Fruit fly (Drosophila melanogaster) whole organism, embryonic: ENCODE measurements around the gene CG5902.

ENCODE experiments used
- Ada2b ChIP-seq: fragments of 200-800 bp; sonication (Bioruptor generic); IDR thresholded peaks from 2 replicates; pipeline ENCODE4 v1.3.6; 2022; ENCODE audit warnings: missing biosample characterization, missing genetic modification characterization
- Aef1 ChIP-seq: fragments of 200-800 bp; sonication (Bioruptor generic); IDR thresholded peaks from 3 replicates; pipeline ENCODE4 v1.3.6; 2022; ENCODE audit warnings: missing biosample characterization, missing genetic modification characterization
- Asciz ChIP-seq: fragments of 200-800 bp; sonication (Bioruptor generic); optimal IDR thresholded peaks from 2 replicates; lab custom pipeline; 2017; ENCODE audit warnings: missing biosample characterization, mild to moderate bottlenecking, missing genetic modification characterization, missing genetic modification reagents
- Atf3 ChIP-seq: fragments of 200-800 bp; sonication (Bioruptor generic); optimal IDR thresholded peaks from 3 replicates; lab custom pipeline; 2016; ENCODE audit warnings: missing biosample characterization, missing genetic modification characterization
- BEAF-32 ChIP-seq: fragments of 200-800 bp; sonication (Bioruptor generic); optimal IDR thresholded peaks from 3 replicates; lab custom pipeline; 2017; ENCODE audit warnings: missing biosample characterization, missing genetic modification characterization, mild to moderate bottlenecking, moderate library complexity, missing genetic modification reagents
- CG10147 ChIP-seq: fragments of 200-800 bp; sonication (Bioruptor generic); optimal IDR thresholded peaks from 2 replicates; lab custom pipeline; 2019; ENCODE audit warnings: missing biosample characterization, mild to moderate bottlenecking, missing genetic modification characterization, moderate library complexity
- CG10543 ChIP-seq: fragments of 200-800 bp; sonication (Bioruptor generic); optimal IDR thresholded peaks from 3 replicates; lab custom pipeline; 2017; ENCODE audit warnings: missing biosample characterization, mild to moderate bottlenecking, missing genetic modification characterization, moderate library complexity
- CG13123 ChIP-seq: fragments of 200-800 bp; sonication (Bioruptor generic); optimal IDR thresholded peaks from 2 replicates; lab custom pipeline; 2016; ENCODE audit warnings: missing biosample characterization, missing genetic modification characterization
- CG13775 ChIP-seq: fragments of 200-800 bp; sonication (Bioruptor generic); optimal IDR thresholded peaks from 3 replicates; lab custom pipeline; 2017; ENCODE audit warnings: missing biosample characterization, mild to moderate bottlenecking, missing genetic modification characterization
- CG1602 ChIP-seq: fragments of 200-800 bp; sonication (Bioruptor generic); optimal IDR thresholded peaks from 3 replicates; lab custom pipeline; 2016; ENCODE audit warnings: missing biosample characterization, missing genetic modification characterization
- CG17802 ChIP-seq: fragments of 200-800 bp; sonication (Bioruptor generic); optimal IDR thresholded peaks from 2 replicates; lab custom pipeline; 2018; ENCODE audit warnings: missing biosample characterization, mild to moderate bottlenecking, missing genetic modification characterization, moderate library complexity
- CG17912 ChIP-seq: fragments of 200-800 bp; sonication (Bioruptor generic); optimal IDR thresholded peaks from 2 replicates; lab custom pipeline; 2018; ENCODE audit warnings: missing biosample characterization, mild to moderate bottlenecking, missing genetic modification characterization
- CG2120 ChIP-seq: fragments of 200-800 bp; sonication (Bioruptor generic); optimal IDR thresholded peaks from 3 replicates; lab custom pipeline; 2016; ENCODE audit warnings: missing biosample characterization, missing genetic modification characterization
- CG31365 ChIP-seq: fragments of 200-800 bp; sonication (Bioruptor generic); optimal IDR thresholded peaks from 2 replicates; lab custom pipeline; 2018; ENCODE audit warnings: missing biosample characterization, mild to moderate bottlenecking, missing genetic modification characterization
- CG31388 ChIP-seq: fragments of 200-800 bp; sonication (Bioruptor generic); optimal IDR thresholded peaks from 2 replicates; lab custom pipeline; 2016; ENCODE audit warnings: missing biosample characterization, missing genetic modification characterization
- CG33213 ChIP-seq: fragments of 200-800 bp; sonication (Bioruptor generic); optimal IDR thresholded peaks from 3 replicates; lab custom pipeline; 2016; ENCODE audit warnings: missing biosample characterization, missing genetic modification characterization
- CG5245 ChIP-seq: fragments of 200-800 bp; sonication (Bioruptor generic); optimal IDR thresholded peaks from 3 replicates; lab custom pipeline; 2016; ENCODE audit warnings: missing biosample characterization, missing genetic modification characterization
- CG6254 ChIP-seq: fragments of 200-800 bp; sonication (Bioruptor generic); optimal IDR thresholded peaks from 3 replicates; lab custom pipeline; 2017; ENCODE audit warnings: mild to moderate bottlenecking, missing biosample characterization, missing genetic modification reagents, missing genetic modification characterization
- CG6272 ChIP-seq: fragments of 200-800 bp; sonication (Bioruptor generic); IDR thresholded peaks from 2 replicates; pipeline ENCODE4 v1.3.6; 2022; ENCODE audit warnings: missing biosample characterization, missing genetic modification characterization
- CG7271 ChIP-seq: fragments of 200-800 bp; sonication (Bioruptor generic); optimal IDR thresholded peaks from 2 replicates; lab custom pipeline; 2018; ENCODE audit warnings: missing biosample characterization, mild to moderate bottlenecking, missing genetic modification characterization, moderate library complexity
- CG7556 ChIP-seq: fragments of 200-800 bp; sonication (Bioruptor generic); optimal IDR thresholded peaks from 2 replicates; lab custom pipeline; 2017; ENCODE audit warnings: missing biosample characterization, mild to moderate bottlenecking, missing genetic modification characterization
- CG7987 ChIP-seq: fragments of 200-800 bp; sonication (Bioruptor generic); optimal IDR thresholded peaks from 2 replicates; lab custom pipeline; 2018; ENCODE audit warnings: missing biosample characterization, mild to moderate bottlenecking, missing genetic modification characterization, moderate library complexity
- CHES-1-like ChIP-seq: fragments of 200-800 bp; sonication (Bioruptor generic); optimal IDR thresholded peaks from 2 replicates; lab custom pipeline; 2016; ENCODE audit warnings: missing biosample characterization, missing genetic modification characterization
- Camta ChIP-seq: fragments of 200-800 bp; sonication (Bioruptor generic); optimal IDR thresholded peaks from 2 replicates; lab custom pipeline; 2016; ENCODE audit warnings: missing biosample characterization, missing genetic modification characterization
- Deaf1 ChIP-seq: fragments of 200-800 bp; optimal IDR thresholded peaks from 3 replicates; lab custom pipeline; 2019; ENCODE audit warnings: missing biosample characterization, mild to moderate bottlenecking, missing genetic modification characterization, moderate library complexity
- Doc3 ChIP-seq: fragments of 200-800 bp; sonication (Bioruptor generic); IDR thresholded peaks from 3 replicates; pipeline ENCODE4 v1.3.6; 2022; ENCODE audit warnings: missing biosample characterization, missing genetic modification characterization; ENCODE audit not compliant: partially characterized antibody
- Fer2 ChIP-seq: fragments of 200-800 bp; sonication (Bioruptor generic); optimal IDR thresholded peaks from 2 replicates; lab custom pipeline; 2018; ENCODE audit warnings: missing biosample characterization, mild to moderate bottlenecking, missing genetic modification characterization, moderate library complexity
- HmgD ChIP-seq: fragments of 200-800 bp; sonication (Bioruptor generic); optimal IDR thresholded peaks from 3 replicates; lab custom pipeline; 2016; ENCODE audit warnings: missing biosample characterization, missing genetic modification characterization
- Lhr ChIP-seq: fragments of 200-800 bp; sonication (Bioruptor generic); optimal IDR thresholded peaks from 3 replicates; lab custom pipeline; 2017; ENCODE audit warnings: mild to moderate bottlenecking, missing biosample characterization, missing genetic modification reagents, missing genetic modification characterization
- MBD-R2 ChIP-seq: fragments of 200-800 bp; sonication (Bioruptor generic); IDR thresholded peaks from 2 replicates; pipeline ENCODE4 v1.3.6; 2022; ENCODE audit warnings: missing biosample characterization, missing genetic modification characterization
- Nf-YB ChIP-seq: fragments of 200-800 bp; sonication (Bioruptor generic); optimal IDR thresholded peaks from 3 replicates; lab custom pipeline; 2019; ENCODE audit warnings: missing biosample characterization, mild to moderate bottlenecking, missing genetic modification characterization, moderate library complexity
- Sry-δ ChIP-seq: fragments of 200-800 bp; sonication (Bioruptor generic); optimal IDR thresholded peaks from 2 replicates; lab custom pipeline; 2016; ENCODE audit warnings: missing biosample characterization, missing genetic modification characterization
- abd-A ChIP-seq: fragments of 200-800 bp; sonication (Bioruptor generic); optimal IDR thresholded peaks from 3 replicates; lab custom pipeline; 2019; ENCODE audit warnings: missing biosample characterization, mild to moderate bottlenecking, missing genetic modification characterization, moderate library complexity
- ase ChIP-seq: fragments of 200-800 bp; sonication (Bioruptor generic); IDR thresholded peaks from 3 replicates; pipeline ENCODE4 v1.3.6; 2022; ENCODE audit warnings: missing biosample characterization, missing genetic modification characterization
- bbx ChIP-seq: fragments of 200-800 bp; sonication (Bioruptor generic); IDR thresholded peaks from 2 replicates; pipeline ENCODE4 v1.3.6; 2022; ENCODE audit warnings: missing biosample characterization, missing genetic modification characterization; ENCODE audit not compliant: partially characterized antibody
- chn ChIP-seq: fragments of 200-800 bp; sonication (Bioruptor generic); optimal IDR thresholded peaks from 2 replicates; lab custom pipeline; 2016; ENCODE audit warnings: missing biosample characterization, missing genetic modification characterization
- disco-r ChIP-seq: fragments of 200-800 bp; sonication (Bioruptor generic); optimal IDR thresholded peaks from 2 replicates; lab custom pipeline; 2016; ENCODE audit warnings: missing biosample characterization, missing genetic modification characterization
- dysf ChIP-seq: fragments of 200-800 bp; sonication (Bioruptor generic); IDR thresholded peaks from 3 replicates; pipeline ENCODE4 v1.3.6; 2022; ENCODE audit warnings: missing biosample characterization, missing genetic modification characterization
- emc ChIP-seq: fragments of 200-800 bp; sonication (Bioruptor generic); optimal IDR thresholded peaks from 2 replicates; lab custom pipeline; 2016; ENCODE audit warnings: missing biosample characterization, missing genetic modification characterization
- eyg ChIP-seq: fragments of 200-800 bp; sonication (Bioruptor generic); optimal IDR thresholded peaks from 3 replicates; lab custom pipeline; 2016; ENCODE audit warnings: missing biosample characterization, missing genetic modification characterization
- lov ChIP-seq, 2 experiments: fragments of 200-800 bp in 1 of 2; fragments of >200 bp in 1 of 2; sonication (Bioruptor generic) in 1 of 2; IDR thresholded peaks in 1 of 2; optimal IDR thresholded peaks in 1 of 2; 2 replicates in 1 of 2; 3 replicates in 1 of 2; pipeline versions ENCODE4 v1.3.6 to Lab custom; 2017 to 2022; ENCODE audit warnings: missing biosample characterization in 1 of 2, missing genetic modification characterization in 1 of 2
- oc ChIP-seq: fragments of 200-800 bp; sonication (Bioruptor generic); optimal IDR thresholded peaks from 2 replicates; lab custom pipeline; 2018; ENCODE audit warnings: missing biosample characterization, mild to moderate bottlenecking, missing genetic modification characterization, moderate library complexity
- psq ChIP-seq: fragments of 200-800 bp; sonication (Bioruptor generic); optimal IDR thresholded peaks from 2 replicates; lab custom pipeline; 2017; ENCODE audit warnings: missing biosample characterization, missing genetic modification characterization
- ro ChIP-seq: fragments of 200-800 bp; sonication (Bioruptor generic); IDR thresholded peaks from 2 replicates; pipeline ENCODE4 v1.3.6; 2022; ENCODE audit warnings: missing biosample characterization, missing genetic modification characterization
- shn ChIP-seq: fragments of 200-800 bp; sonication (Bioruptor generic); optimal IDR thresholded peaks from 3 replicates; lab custom pipeline; 2016; ENCODE audit warnings: missing biosample characterization, missing genetic modification characterization
- sisA ChIP-seq: fragments of 200-800 bp; sonication (Bioruptor generic); IDR thresholded peaks from 2 replicates; pipeline ENCODE4 v1.3.6; 2022; ENCODE audit warnings: missing biosample characterization, missing genetic modification characterization
- sqz ChIP-seq: fragments of 200-800 bp; sonication (Bioruptor generic); optimal IDR thresholded peaks from 3 replicates; lab custom pipeline; 2018; ENCODE audit warnings: missing biosample characterization, mild to moderate bottlenecking, missing genetic modification characterization
- sr ChIP-seq: fragments of 200-800 bp; sonication (Bioruptor generic); IDR thresholded peaks from 3 replicates; pipeline ENCODE4 v1.3.6; 2022; ENCODE audit warnings: missing biosample characterization, missing genetic modification characterization
- usp ChIP-seq: fragments of >200 bp; optimal IDR thresholded peaks from 2 replicates; lab custom pipeline; 2017; ENCODE audit warnings: missing biosample characterization, missing genetic modification characterization
- zfh2 ChIP-seq: fragments of 200-800 bp; sonication (Bioruptor generic); optimal IDR thresholded peaks from 2 replicates; lab custom pipeline; 2016; ENCODE audit warnings: missing biosample characterization, missing genetic modification characterization

CG5902 gene

DNA sequence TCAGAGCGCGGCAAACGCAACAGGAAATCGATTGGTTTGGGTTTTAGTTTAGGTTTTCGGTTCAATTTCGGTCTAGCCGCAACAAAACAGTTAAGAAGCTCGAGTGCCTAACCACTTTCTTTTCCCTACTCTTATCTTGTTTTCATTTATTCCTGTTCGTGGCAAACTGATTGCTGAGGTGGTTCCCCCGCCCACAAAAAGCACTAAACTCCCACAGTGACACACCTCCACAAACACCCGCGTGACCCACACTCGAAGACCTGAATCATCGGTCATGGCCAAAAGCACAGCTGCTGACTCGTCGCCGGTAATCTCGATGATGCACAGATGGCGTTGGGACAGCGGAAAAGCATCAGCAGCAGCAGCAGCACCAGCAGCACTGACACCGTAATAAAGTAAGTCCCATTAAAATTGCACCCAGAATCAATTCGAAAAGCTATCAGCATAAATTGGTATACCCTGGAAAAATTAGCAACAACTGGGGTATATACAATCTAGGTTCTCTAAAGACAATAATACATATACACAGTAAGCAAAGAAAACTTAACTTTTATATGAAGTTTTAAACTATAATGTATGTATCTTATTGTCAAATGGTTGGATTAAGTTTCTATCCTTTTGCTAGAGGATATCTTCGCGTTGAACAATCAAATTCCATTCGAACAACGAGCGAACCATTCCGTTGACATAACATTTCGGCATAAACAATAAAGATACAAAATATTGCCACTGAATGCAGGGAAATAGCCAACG is 39.4 kb downstream of the CG5902 start (continued):
- TF ChIP-seq CG31388 (GFP tag; lab: Kevin White, UChicago): no peak
- TF ChIP-seq CG10543 (GFP tag; lab: Kevin White, UChicago): no peak
- no peak for TF ChIP-seq Deaf1 (tag; lab: Kevin White, UChicago)
- TF ChIP-seq CG7987: no peak
- no peak for TF ChIP-seq CG31365 (tag; lab: Kevin White, UChicago)
- TF ChIP-seq Asciz (GFP tag; lab: Kevin White, UChicago): no peak
- no peak for TF ChIP-seq abd-A (tag; lab: Kevin White, UChicago)
- TF ChIP-seq Fer2 (tag; lab: Kevin White, UChicago): no peak
- no peak for TF ChIP-seq oc (tag; lab: Kevin White, UChicago)
- no peak for TF ChIP-seq CG5245 (GFP tag; lab: Kevin White, UChicago)
- TF ChIP-seq ro (GFP tag; lab: Robert Waterston, UW): no peak
- no peak for TF ChIP-seq MBD-R2 (GFP tag; lab: Robert Waterston, UW)
- no peak for TF ChIP-seq Nf-YB (GFP tag; lab: Kevin White, UChicago)
- TF ChIP-seq eyg (GFP tag; lab: Kevin White, UChicago): no peak
- TF ChIP-seq shn (GFP tag; lab: Kevin White, UChicago): no peak
- no peak for TF ChIP-seq HmgD (GFP tag; lab: Kevin White, UChicago)
- TF ChIP-seq Ada2b (GFP tag; lab: Robert Waterston, UW): peak; percentile 43; the same call in 1 of the 2 replicates
- no peak for TF ChIP-seq CG6272 (GFP tag; lab: Robert Waterston, UW)
- no peak for TF ChIP-seq CG7556 (GFP tag; lab: Kevin White, UChicago)
- TF ChIP-seq usp (GFP tag; lab: Kevin White, UChicago): no peak
- no peak for TF ChIP-seq Sry-δ (GFP tag; lab: Kevin White, UChicago)
- no peak for TF ChIP-seq Lhr (GFP tag; lab: Kevin White, UChicago)
- TF ChIP-seq CG7271 (tag; lab: Kevin White, UChicago): no peak
- no peak for TF ChIP-seq zfh2
- no peak for TF ChIP-seq lov (optimal IDR thresholded peaks at IDR 0.05; lab: Kevin White, UChicago)
- TF ChIP-seq lov (GFP tag; IDR thresholded peaks at IDR 0.05; lab: Robert Waterston, UW): no peak
- TF ChIP-seq bbx (GFP tag; lab: Robert Waterston, UW): no peak
- TF ChIP-seq dysf (GFP tag; lab: Robert Waterston, UW): peak; percentile 59; the same call in 2 of the 3 replicates
- no peak for TF ChIP-seq sqz (GFP tag; lab: Kevin White, UChicago)
- TF ChIP-seq CG13775 (GFP tag; lab: Kevin White, UChicago): no peak
- TF ChIP-seq CG17802: no peak
- peak; percentile 35 for TF ChIP-seq Camta
- TF ChIP-seq CG2120 (GFP tag; lab: Kevin White, UChicago): peak; percentile 38
- TF ChIP-seq sr: peak; percentile 67; the same call in 2 of the 3 replicates
- no peak for TF ChIP-seq CG13123 (GFP tag; lab: Kevin White, UChicago)
- no peak for TF ChIP-seq psq (GFP tag; lab: Kevin White, UChicago)
- TF ChIP-seq Doc3 (GFP tag; lab: Robert Waterston, UW): no peak
- TF ChIP-seq CG6254: no peak
- peak; percentile 34 for TF ChIP-seq Atf3 (GFP tag; lab: Kevin White, UChicago)
- TF ChIP-seq CG10147: no peak
- no peak for TF ChIP-seq CHES-1-like
- TF ChIP-seq BEAF-32 (GFP tag; lab: Kevin White, UChicago): no peak
- TF ChIP-seq CG17912 (GFP tag; lab: Kevin White, UChicago): no peak
- peak; percentile 18 for TF ChIP-seq CG1602
- no peak for TF ChIP-seq CG33213 (GFP tag; lab: Kevin White, UChicago)
- no peak for TF ChIP-seq ase (GFP tag; lab: Robert Waterston, UW)
- no peak for TF ChIP-seq Aef1 (GFP tag; lab: Robert Waterston, UW)
- TF ChIP-seq disco-r (GFP tag; lab: Kevin White, UChicago): no peak
- no peak for TF ChIP-seq sisA (GFP tag; lab: Robert Waterston, UW)
- TF ChIP-seq chn: no peak
- TF ChIP-seq emc (GFP tag; lab: Kevin White, UChicago): no peak
